Fruit fly (Drosophila melanogaster): Measurements from ENCODE around the gene Slu7.
A peak's percentile ranks its signal among the peaks of the same experiment; 100 is the strongest.

The Slu7 gene

dm6 chr3R:29069208-29070072 lies 30.6 kb upstream of the Slu7 start:
- TF ChIP-seq CG8478 (optimal IDR thresholded peaks at IDR 0.05) (no peak), CTCF (optimal IDR thresholded peaks at IDR 0.05) (no peak)

dm6 chr3R:29068430-29069207 lies 29.7 kb upstream of the Slu7 start:
- TF ChIP-seq CG8478 (optimal IDR thresholded peaks at IDR 0.05) (no peak), CTCF (optimal IDR thresholded peaks at IDR 0.05) (no peak)

- TF ChIP-seq CG8478 (optimal IDR thresholded peaks at IDR 0.05) = no peak
- TF ChIP-seq CTCF (optimal IDR thresholded peaks at IDR 0.05) = no peak
These were observed 28.2 kb upstream of the Slu7 start for dm6 chr3R:29067091-29067490.

dm6 chr3R:29066285-29066684 lies 27.4 kb upstream of the Slu7 start:
- no peak for TF ChIP-seq CG8478 (optimal IDR thresholded peaks at IDR 0.05)
- TF ChIP-seq CTCF (optimal IDR thresholded peaks at IDR 0.05) = no peak

dm6 chr3R:29064682-29065100 lies 25.8 kb upstream of the Slu7 start:
- TF ChIP-seq CG8478 (optimal IDR thresholded peaks at IDR 0.05) (no peak), CTCF (optimal IDR thresholded peaks at IDR 0.05) (no peak)

dm6 chr3R:29063921-29064460 lies 25.1 kb upstream of the Slu7 start:
- no peak for TF ChIP-seq CG8478 (optimal IDR thresholded peaks at IDR 0.05)
- peak in 1 of 2 experiments; percentile 11 for TF ChIP-seq CTCF (optimal IDR thresholded peaks at IDR 0.05)

dm6 chr3R:29063207-29063920 lies 24.5 kb upstream of the Slu7 start:
- TF ChIP-seq CG8478 (optimal IDR thresholded peaks at IDR 0.05) (no peak), CTCF (optimal IDR thresholded peaks at IDR 0.05) (peak in 1 of 2 experiments; percentile 30)

dm6 chr3R:29062717-29063206 lies 23.9 kb upstream of the Slu7 start, which contains the start of the genes Cul5 and Bicra:
Gene Cul5 (minus strand): TSS chr3R:29062975.
Gene Bicra (plus strand): TSS chr3R:29063040.
- TF ChIP-seq CG8478 (optimal IDR thresholded peaks at IDR 0.05) (no peak), CTCF (optimal IDR thresholded peaks at IDR 0.05) (no peak)

dm6 chr3R:29059385-29059784 lies 20.5 kb upstream of the Slu7 start:
- no peak for TF ChIP-seq CTCF (optimal IDR thresholded peaks at IDR 0.05)
- no peak for TF ChIP-seq CG8478 (optimal IDR thresholded peaks at IDR 0.05)

- TF ChIP-seq CTCF (optimal IDR thresholded peaks at IDR 0.05) = peak in 1 of 2 experiments; percentile 27
- no peak for TF ChIP-seq CG8478 (optimal IDR thresholded peaks at IDR 0.05)
These were observed 16.8 kb upstream of the Slu7 start, which contains the start of gene Sirt7 for dm6 chr3R:29055710-29056109. Gene Sirt7 (plus strand): TSS chr3R:29055927.

- TF ChIP-seq CTCF (optimal IDR thresholded peaks at IDR 0.05) (no peak), CG8478 (optimal IDR thresholded peaks at IDR 0.05) (no peak)
These were observed 15.2 kb upstream of the Slu7 start, which contains the start of gene CG11843 for dm6 chr3R:29054047-29054446. Gene CG11843 (plus strand): TSS chr3R:29054347.

dm6 chr3R:29052380-29052779 lies 13.5 kb upstream of the Slu7 start, which contains the start of gene CG11842:
Gene CG11842 (plus strand): TSS chr3R:29052680.
- no peak for TF ChIP-seq CTCF (optimal IDR thresholded peaks at IDR 0.05)
- TF ChIP-seq CG8478 (optimal IDR thresholded peaks at IDR 0.05) = no peak

dm6 chr3R:29050756-29051155 lies 11.9 kb upstream of the Slu7 start, which contains the start of gene CG11841:
Gene CG11841 (plus strand): TSS chr3R:29051056.
- no peak for TF ChIP-seq CTCF (optimal IDR thresholded peaks at IDR 0.05)
- no peak for TF ChIP-seq CG8478 (optimal IDR thresholded peaks at IDR 0.05)

dm6 chr3R:29049055-29049722 lies 10.3 kb upstream of the Slu7 start, which contains the start of gene CG11837:
Gene CG11837 (plus strand): TSS chr3R:29049493.
- TF ChIP-seq CG8478 (optimal IDR thresholded peaks at IDR 0.05) = no peak
- no peak for TF ChIP-seq CTCF (optimal IDR thresholded peaks at IDR 0.05)
